Worm (Caenorhabditis elegans): ENCODE data around the gene plst-1.
A peak's percentile ranks its signal among the peaks of the same experiment; 100 is the strongest.

DNA sequence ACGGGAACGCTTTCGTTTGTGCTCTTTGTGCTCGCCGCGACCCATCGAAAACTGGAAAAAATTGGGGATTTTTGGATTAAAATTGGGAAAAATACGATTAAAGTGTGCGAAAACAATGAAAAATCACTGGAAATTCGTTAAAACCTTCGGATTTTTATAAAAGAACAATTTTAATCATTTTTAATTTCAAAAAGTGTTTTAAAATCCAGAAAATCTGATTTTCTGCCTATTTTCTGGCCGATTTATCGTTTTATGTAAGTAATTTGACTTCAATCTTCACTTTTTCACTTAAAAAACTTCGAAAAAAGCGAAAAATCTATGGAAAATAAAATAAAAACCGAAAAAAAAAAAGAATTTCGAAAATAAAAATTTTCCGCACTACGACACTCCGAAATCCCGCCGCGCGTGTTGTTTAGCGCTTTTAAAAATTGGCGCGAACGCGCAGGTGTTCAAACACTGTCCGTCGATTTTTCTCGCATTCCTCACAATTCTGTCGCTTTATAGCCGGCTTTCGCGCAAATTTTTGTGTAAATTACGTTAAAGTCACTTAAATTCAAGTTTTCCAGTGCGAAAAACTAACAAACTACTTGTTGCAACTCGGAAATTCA lies 20.3 kb downstream of the plst-1 start, which contains the start of the genes ddx-46 and F53H1.4:
- no peak for TF ChIP-seq nhr-237 (tag; optimal IDR thresholded peaks at IDR 0.05)
- TF ChIP-seq lin-13 (tag; optimal IDR thresholded peaks at IDR 0.05), result peak; percentile 32
- no peak for TF ChIP-seq unc-39 (tag; optimal IDR thresholded peaks at IDR 0.05)
- TF ChIP-seq lsy-2 (tag; optimal IDR thresholded peaks at IDR 0.05), result peak; percentile 24
- TF ChIP-seq nhr-12 (tag; optimal IDR thresholded peaks at IDR 0.05), result no peak
- TF ChIP-seq snpc-4 (tag; optimal IDR thresholded peaks at IDR 0.05), result no peak
- no peak for TF ChIP-seq nhr-28 (tag; optimal IDR thresholded peaks at IDR 0.05)
- no peak for TF ChIP-seq blmp-1 (tag; optimal IDR thresholded peaks at IDR 0.05)
- TF ChIP-seq pha-4 (tag; optimal IDR thresholded peaks at IDR 0.05), result no peak
- TF ChIP-seq ztf-11 (tag; optimal IDR thresholded peaks at IDR 0.05), result no peak
- no peak for TF ChIP-seq unc-62 (GFP tag; optimal IDR thresholded peaks at IDR 0.05)

All from whole organism, mixed stage, embryonic.